Worm (Caenorhabditis elegans): ENCODE data around the gene acr-18.

acr-18 gene

ce11 chrV:15543252-15543651, 15.7 kb downstream of the acr-18 start:
- TF ChIP-seq somi-1 (GFP tag; optimal IDR thresholded peaks at IDR 0.05) (no peak), lir-1 (GFP tag; conservative IDR thresholded peaks at IDR 0.05) (no peak), ZK185.1 (tag; optimal IDR thresholded peaks at IDR 0.05; ENCODE audit: poor library complexity, severe bottlenecking) (no peak), zfh-2 (GFP tag; conservative IDR thresholded peaks at IDR 0.05) (peak; percentile 77)

- no peak for TF ChIP-seq zim-3 (tag; optimal IDR thresholded peaks at IDR 0.05)
- no peak for TF ChIP-seq ets-4 (GFP tag; optimal IDR thresholded peaks at IDR 0.05)
- TF ChIP-seq fkh-3 (tag; optimal IDR thresholded peaks at IDR 0.05): no peak
- no peak for TF ChIP-seq attf-6 (GFP tag; IDR thresholded peaks at IDR 0.05)
- TF ChIP-seq mcd-1 (GFP tag; IDR thresholded peaks at IDR 0.05): no peak
- no peak for TF ChIP-seq sdz-38 (tag; optimal IDR thresholded peaks at IDR 0.05)
- TF ChIP-seq lir-1 (GFP tag; conservative IDR thresholded peaks at IDR 0.05): no peak
- TF ChIP-seq pbrm-1 (GFP tag; IDR thresholded peaks at IDR 0.05): 0 out of 2 replicates have a peak, but pooled peaks have one; percentile 13
- peak; percentile 48 for TF ChIP-seq F33H1.4 (GFP tag; IDR thresholded peaks at IDR 0.05)
- no peak for TF ChIP-seq attf-5 (GFP tag; optimal IDR thresholded peaks at IDR 0.05)
- TF ChIP-seq C06A6.2 (GFP tag; conservative IDR thresholded peaks at IDR 0.05): no peak
- TF ChIP-seq rec-8 (tag; optimal IDR thresholded peaks at IDR 0.05): no peak
- peak; percentile 66 for TF ChIP-seq madf-6 (GFP tag; IDR thresholded peaks at IDR 0.05)
- no peak for TF ChIP-seq ceh-40 (GFP tag; IDR thresholded peaks at IDR 0.05)
- TF ChIP-seq F52B5.7 (tag; optimal IDR thresholded peaks at IDR 0.05): no peak
- TF ChIP-seq ekl-4 (GFP tag; IDR thresholded peaks at IDR 0.05): no peak
- no peak for TF ChIP-seq cebp-1 (GFP tag; IDR thresholded peaks at IDR 0.05)
- TF ChIP-seq cebp-1 (tag; optimal IDR thresholded peaks at IDR 0.05): no peak
- TF ChIP-seq Y53G8AR.9 (GFP tag; conservative IDR thresholded peaks at IDR 0.05): no peak
- no peak for TF ChIP-seq let-607 (tag; optimal IDR thresholded peaks at IDR 0.05)
- TF ChIP-seq Y56A3A.18 (GFP tag; IDR thresholded peaks at IDR 0.05): no peak
- no peak for TF ChIP-seq Y53F4B.3 (GFP tag; IDR thresholded peaks at IDR 0.05)
- TF ChIP-seq dox-1 (GFP tag; IDR thresholded peaks at IDR 0.05): no peak
- no peak for TF ChIP-seq athp-1 (tag; optimal IDR thresholded peaks at IDR 0.05)
- peak; percentile 50 for TF ChIP-seq D2030.7 (GFP tag; IDR thresholded peaks at IDR 0.05)
- TF ChIP-seq xnd-1 (tag; optimal IDR thresholded peaks at IDR 0.05): peak; percentile 43
- no peak for TF ChIP-seq hlh-26 (GFP tag; conservative IDR thresholded peaks at IDR 0.05)
- TF ChIP-seq cebp-2 (GFP tag; IDR thresholded peaks at IDR 0.05): no peak
- TF ChIP-seq lag-1 (GFP tag; IDR thresholded peaks at IDR 0.05): no peak
- TF ChIP-seq F49E8.2 (tag; optimal IDR thresholded peaks at IDR 0.05; ENCODE audit: insufficient read depth): no peak
- no peak for TF ChIP-seq pha-4 (tag; optimal IDR thresholded peaks at IDR 0.05)
- TF ChIP-seq ceh-27 (GFP tag; optimal IDR thresholded peaks at IDR 0.05): no peak
- no peak for TF ChIP-seq akir-1 (GFP tag; optimal IDR thresholded peaks at IDR 0.05)
- TF ChIP-seq nfyb-1 (GFP tag; IDR thresholded peaks at IDR 0.05): no peak
- no peak for TF ChIP-seq nhr-90 (tag; optimal IDR thresholded peaks at IDR 0.05)
- no peak for TF ChIP-seq Y79H2A.3 (GFP tag; conservative IDR thresholded peaks at IDR 0.05)
- no peak for TF ChIP-seq mxl-1 (tag; optimal IDR thresholded peaks at IDR 0.05)
- peak; percentile 41; the same call in 1 of the 2 replicates for TF ChIP-seq hsf-1 (GFP tag; IDR thresholded peaks at IDR 0.05)
- no peak for TF ChIP-seq dpff-1 (tag; optimal IDR thresholded peaks at IDR 0.05)
- TF ChIP-seq ztf-3 (GFP tag; optimal IDR thresholded peaks at IDR 0.05): no peak
- no peak for TF ChIP-seq snpc-1.1 (tag; optimal IDR thresholded peaks at IDR 0.05; ENCODE audit: insufficient read depth)
- no peak for TF ChIP-seq ama-1 (optimal IDR thresholded peaks at IDR 0.05)
- TF ChIP-seq ama-1 (GFP tag; optimal IDR thresholded peaks at IDR 0.05): no peak
- TF ChIP-seq sptf-2 (GFP tag; optimal IDR thresholded peaks at IDR 0.05): no peak
- TF ChIP-seq nhr-80 (tag; optimal IDR thresholded peaks at IDR 0.05): no peak
Measured at ce11 chrV:15537923-15538322, 21.0 kb downstream of the acr-18 start, which contains the start of gene prde-1. Gene prde-1 (plus strand): TSS chrV:15538244.
